Worm (Caenorhabditis elegans) whole organism, mixed stage, embryonic: ENCODE measurements around the gene adah-1.

Experiments
- M03D4.4 ChIP-seq: sonication (generic microtip); optimal IDR thresholded peaks from 2 replicates; lab custom pipeline; 2017; ENCODE audit warnings: mild to moderate bottlenecking, missing genetic modification characterization, missing compliant biosample characterization
- blmp-1 ChIP-seq: fragments of 150-350 bp; optimal IDR thresholded peaks from 2 replicates; lab custom pipeline; 2014; ENCODE audit warnings: missing biosample characterization, missing genetic modification characterization
- ces-1 ChIP-seq: fragments of 150-350 bp; optimal IDR thresholded peaks from 2 replicates; lab custom pipeline; 2014; ENCODE audit warnings: missing biosample characterization, missing genetic modification reagents, missing genetic modification characterization
- elt-1 ChIP-seq: sonication (generic microtip); optimal IDR thresholded peaks from 2 replicates; lab custom pipeline; 2017; ENCODE audit warnings: missing genetic modification characterization, mild to moderate bottlenecking, missing compliant biosample characterization, antibody characterized with exemption, moderate library complexity, borderline replicate concordance; ENCODE audit not compliant: insufficient read depth
- elt-3 ChIP-seq: fragments of 150-350 bp; optimal IDR thresholded peaks from 2 replicates; lab custom pipeline; 2014; ENCODE audit warnings: missing biosample characterization, missing genetic modification characterization
- ham-2 ChIP-seq: fragments of 200-800 bp; sonication (Bioruptor generic); optimal IDR thresholded peaks from 2 replicates; lab custom pipeline; 2018; ENCODE audit warnings: mild to moderate bottlenecking, missing genetic modification characterization, missing compliant biosample characterization
- lin-13 ChIP-seq: fragments of 150-350 bp; optimal IDR thresholded peaks from 2 replicates; lab custom pipeline; 2014; ENCODE audit warnings: missing biosample characterization, missing genetic modification characterization
- snpc-4 ChIP-seq: fragments of 150-350 bp; optimal IDR thresholded peaks from 2 replicates; lab custom pipeline; 2014; ENCODE audit warnings: missing biosample characterization, missing genetic modification characterization
- unc-39 ChIP-seq: fragments of 150-350 bp; optimal IDR thresholded peaks from 2 replicates; lab custom pipeline; 2014; ENCODE audit warnings: missing biosample characterization, missing genetic modification characterization
- unc-62 ChIP-seq: fragments of 150-350 bp; optimal IDR thresholded peaks from 2 replicates; lab custom pipeline; 2014; ENCODE audit warnings: missing biosample characterization, missing genetic modification reagents, missing genetic modification characterization
- ztf-11 ChIP-seq: fragments of 150-350 bp; optimal IDR thresholded peaks from 2 replicates; lab custom pipeline; 2014; ENCODE audit warnings: missing biosample characterization, missing genetic modification characterization

- TF ChIP-seq unc-62 (GFP tag; lab: Kevin White, UChicago) (no peak), unc-39 (tag; lab: Kevin White, UChicago) (no peak), elt-3 (tag; lab: Kevin White, UChicago) (no peak), ces-1 (GFP tag; lab: Kevin White, UChicago) (no peak), M03D4.4 (tag; lab: Kevin White, UChicago) (no peak), ham-2 (GFP tag; lab: Kevin White, UChicago) (no peak), elt-1 (tag; lab: Kevin White, UChicago) (no peak), blmp-1 (no peak), snpc-4 (no peak), lin-13 (tag; lab: Kevin White, UChicago) (no peak), ztf-11 (tag; lab: Kevin White, UChicago) (no peak)
These were observed 11.8 kb downstream of the adah-1 start, which contains the start of gene C06G3.3 for ce11 chrIV:7035823-7036222.
